Worm (Caenorhabditis elegans) whole organism, late embryonic: ENCODE results near the gene Y59H11AM.1.

ENCODE experiments used
- C08G9.2 ChIP-seq: sonication (generic microtip); optimal IDR thresholded peaks from 2 replicates; lab custom pipeline; 2016; ENCODE audit warnings: mild to moderate bottlenecking, missing genetic modification characterization, moderate library complexity, missing compliant biosample characterization
- F13H6.1 ChIP-seq: sonication (generic microtip); optimal IDR thresholded peaks from 2 replicates; lab custom pipeline; 2016; ENCODE audit warnings: missing genetic modification characterization, missing compliant biosample characterization
- K02D7.2 ChIP-seq: sonication (generic microtip); optimal IDR thresholded peaks from 2 replicates; lab custom pipeline; 2017; ENCODE audit warnings: mild to moderate bottlenecking, missing genetic modification characterization, missing compliant biosample characterization
- K09A11.1 ChIP-seq: sonication (generic microtip); optimal IDR thresholded peaks from 2 replicates; lab custom pipeline; 2017; ENCODE audit warnings: antibody characterized with exemption, mild to moderate bottlenecking, missing genetic modification characterization, missing compliant biosample characterization; ENCODE audit not compliant: insufficient read depth
- ama-1 ChIP-seq: fragments of 150-350 bp; optimal IDR thresholded peaks from 2 replicates; lab custom pipeline; 2014
- ceh-14 ChIP-seq: sonication (generic microtip); optimal IDR thresholded peaks from 2 replicates; lab custom pipeline; 2016; ENCODE audit warnings: missing genotype, missing genetic modification characterization, missing compliant biosample characterization
- ceh-18 ChIP-seq: sonication (generic microtip); optimal IDR thresholded peaks from 2 replicates; lab custom pipeline; 2016; ENCODE audit warnings: missing genetic modification characterization, missing compliant biosample characterization
- ceh-19 ChIP-seq: fragments of 200-800 bp; sonication (Bioruptor generic); optimal IDR thresholded peaks from 2 replicates; lab custom pipeline; 2018; ENCODE audit warnings: mild to moderate bottlenecking, missing genetic modification characterization, missing compliant biosample characterization
- ceh-2 ChIP-seq: sonication (generic microtip); optimal IDR thresholded peaks from 2 replicates; lab custom pipeline; 2016; ENCODE audit warnings: missing genotype, missing genetic modification characterization, missing compliant biosample characterization
- ceh-22 ChIP-seq: sonication (generic microtip); optimal IDR thresholded peaks from 2 replicates; lab custom pipeline; 2017; ENCODE audit warnings: missing biosample characterization, missing genetic modification characterization
- ceh-30 ChIP-seq: fragments of 150-350 bp; optimal IDR thresholded peaks from 2 replicates; lab custom pipeline; 2014; ENCODE audit warnings: missing biosample characterization, missing genetic modification characterization
- ceh-48 ChIP-seq: sonication (generic microtip); optimal IDR thresholded peaks from 2 replicates; lab custom pipeline; 2016; ENCODE audit warnings: missing genetic modification characterization, inconsistent platforms, missing compliant biosample characterization
- ceh-6 ChIP-seq: fragments of 200-800 bp; sonication (Bioruptor generic); optimal IDR thresholded peaks from 2 replicates; lab custom pipeline; 2018; ENCODE audit warnings: mild to moderate bottlenecking, missing genetic modification characterization, missing compliant biosample characterization
- che-1 ChIP-seq: sonication (generic microtip); optimal IDR thresholded peaks from 2 replicates; lab custom pipeline; 2016; ENCODE audit warnings: mild to moderate bottlenecking, missing genetic modification characterization, missing compliant biosample characterization
- eyg-1 ChIP-seq: sonication (generic microtip); optimal IDR thresholded peaks from 2 replicates; lab custom pipeline; 2016; ENCODE audit warnings: missing genotype, missing genetic modification characterization, missing compliant biosample characterization
- fkh-6 ChIP-seq: sonication (generic microtip); optimal IDR thresholded peaks from 2 replicates; lab custom pipeline; 2016; ENCODE audit warnings: missing genetic modification characterization, missing compliant biosample characterization
- gmeb-2 ChIP-seq: sonication (generic microtip); optimal IDR thresholded peaks from 2 replicates; lab custom pipeline; 2016; ENCODE audit warnings: missing genetic modification characterization, inconsistent platforms, missing compliant biosample characterization
- hlh-13 ChIP-seq: fragments of 200-800 bp; sonication (Bioruptor generic); optimal IDR thresholded peaks from 2 replicates; lab custom pipeline; 2018; ENCODE audit warnings: mild to moderate bottlenecking, missing genetic modification characterization, missing compliant biosample characterization
- hlh-15 ChIP-seq: sonication (generic microtip); optimal IDR thresholded peaks from 2 replicates; lab custom pipeline; 2016; ENCODE audit warnings: missing genetic modification characterization, missing compliant biosample characterization
- hlh-30 ChIP-seq: sonication (generic microtip); optimal IDR thresholded peaks from 2 replicates; lab custom pipeline; 2017; ENCODE audit warnings: antibody characterized with exemption, missing genetic modification characterization, missing compliant biosample characterization; ENCODE audit not compliant: insufficient read depth
- lim-6 ChIP-seq: sonication (generic microtip); optimal IDR thresholded peaks from 2 replicates; lab custom pipeline; 2016; ENCODE audit warnings: missing genetic modification characterization, missing compliant biosample characterization
- lin-11 ChIP-seq: fragments of 200-800 bp; sonication (Bioruptor generic); optimal IDR thresholded peaks from 2 replicates; lab custom pipeline; 2018; ENCODE audit warnings: mild to moderate bottlenecking, missing genetic modification characterization, missing compliant biosample characterization
- mec-3 ChIP-seq: sonication (generic microtip); optimal IDR thresholded peaks from 2 replicates; lab custom pipeline; 2016; ENCODE audit warnings: borderline replicate concordance, missing genetic modification characterization, missing compliant biosample characterization
- nfya-1 ChIP-seq: sonication (generic microtip); optimal IDR thresholded peaks from 2 replicates; lab custom pipeline; 2017; ENCODE audit warnings: missing genetic modification characterization, mild to moderate bottlenecking, missing compliant biosample characterization, antibody characterized with exemption, moderate library complexity
- npax-4 ChIP-seq: sonication (generic microtip); optimal IDR thresholded peaks from 2 replicates; lab custom pipeline; 2016; ENCODE audit warnings: missing genetic modification characterization, missing compliant biosample characterization
- odd-2 ChIP-seq: sonication (generic microtip); optimal IDR thresholded peaks from 2 replicates; lab custom pipeline; 2017; ENCODE audit warnings: antibody characterized with exemption, mild to moderate bottlenecking, missing genetic modification characterization, missing compliant biosample characterization
- pax-1 ChIP-seq: fragments of 150-350 bp; optimal IDR thresholded peaks from 2 replicates; lab custom pipeline; 2014; ENCODE audit warnings: missing biosample characterization, missing genetic modification characterization
- pha-4 ChIP-seq: fragments of 150-350 bp; optimal IDR thresholded peaks from 2 replicates; lab custom pipeline; 2018; ENCODE audit warnings: missing biosample characterization, missing genetic modification reagents, missing genetic modification characterization
- rnt-1 ChIP-seq: sonication (generic microtip); optimal IDR thresholded peaks from 2 replicates; lab custom pipeline; 2016; ENCODE audit warnings: missing genetic modification characterization, missing compliant biosample characterization
- syd-9 ChIP-seq: sonication (generic microtip); optimal IDR thresholded peaks from 2 replicates; lab custom pipeline; 2016; ENCODE audit warnings: mild to moderate bottlenecking, missing genetic modification characterization, moderate library complexity, missing compliant biosample characterization
- tbx-2 ChIP-seq: sonication (generic microtip); optimal IDR thresholded peaks from 2 replicates; lab custom pipeline; 2016; ENCODE audit warnings: missing genetic modification characterization, missing compliant biosample characterization
- unc-42 ChIP-seq: sonication (generic microtip); optimal IDR thresholded peaks from 2 replicates; lab custom pipeline; 2016; ENCODE audit warnings: missing genotype, missing genetic modification characterization, missing compliant biosample characterization
- unc-55 ChIP-seq: sonication (generic microtip); optimal IDR thresholded peaks from 2 replicates; lab custom pipeline; 2017; ENCODE audit warnings: missing biosample characterization, missing genetic modification reagents, missing genetic modification characterization

Y59H11AM.1 gene

DNA sequence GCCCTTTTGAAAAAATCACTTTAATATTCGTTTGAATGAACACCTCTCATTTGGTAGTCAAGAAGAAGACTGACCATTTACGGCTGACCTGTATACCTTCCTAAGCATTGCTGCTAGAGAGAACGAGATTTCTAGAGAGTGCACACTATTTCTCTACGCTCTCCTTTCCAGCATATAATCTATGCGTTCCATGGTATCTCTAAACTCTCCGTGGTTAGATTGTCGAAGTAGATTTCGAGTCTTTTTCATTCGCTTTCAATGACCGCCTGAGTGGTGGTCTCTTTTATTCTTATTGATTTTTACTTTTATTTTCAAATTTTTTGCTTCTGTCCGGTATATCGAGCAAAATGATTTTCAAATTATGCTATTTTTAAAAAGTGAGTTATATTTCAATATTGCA is 26.3 kb downstream of the Y59H11AM.1 start:
- TF ChIP-seq nfya-1 (tag; lab: Kevin White, UChicago) (peak; percentile 44), ceh-19 (GFP tag; lab: Kevin White, UChicago) (no peak), ceh-48 (peak; percentile 19), lim-6 (tag; lab: Kevin White, UChicago) (no peak), rnt-1 (no peak), hlh-15 (tag; lab: Kevin White, UChicago) (no peak)

ce11 chrIV:8600712-8601330 is 29.6 kb downstream of the Y59H11AM.1 start, which contains the start of gene Y59H11AR.4:
Y59H11AR.4 (minus strand) TSS chrIV:8600762.
- TF ChIP-seq fkh-6 (tag; lab: Kevin White, UChicago): no peak

DNA sequence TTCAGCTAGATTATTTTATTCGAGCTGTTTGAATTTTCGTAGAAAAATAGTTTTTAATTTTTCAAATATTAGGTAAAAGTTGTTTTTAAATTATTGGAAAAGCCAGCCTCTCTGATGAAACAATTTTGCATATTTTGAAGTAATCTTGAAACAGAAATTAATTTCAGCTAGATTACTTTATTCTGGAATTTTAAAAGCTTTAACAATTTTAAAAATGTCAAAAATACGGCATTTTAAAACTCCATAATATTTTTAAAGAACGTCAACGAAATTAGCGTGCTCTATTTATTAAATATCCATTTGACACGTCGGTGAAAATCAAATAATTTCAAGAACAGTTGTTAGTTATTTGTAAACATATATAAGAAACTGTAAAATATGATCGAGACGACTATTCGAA is 31.6 kb downstream of the Y59H11AM.1 start, which contains the start of gene Y59H11AR.10:
Y59H11AR.10 (plus strand) TSS at position 301 of the 400 bp plus-strand sequence.
- no peak for TF ChIP-seq che-1 (tag; lab: Kevin White, UChicago)
- TF ChIP-seq mec-3 (tag; lab: Kevin White, UChicago): no peak
- TF ChIP-seq ceh-48: no peak
- no peak for TF ChIP-seq hlh-13 (GFP tag; lab: Kevin White, UChicago)
- no peak for TF ChIP-seq odd-2 (tag; lab: Kevin White, UChicago)
- no peak for TF ChIP-seq ceh-22 (tag; lab: Kevin White, UChicago)
- TF ChIP-seq npax-4 (tag; lab: Kevin White, UChicago): no peak
- TF ChIP-seq ceh-14 (tag; lab: Kevin White, UChicago): no peak
- TF ChIP-seq ceh-30 (tag; lab: Kevin White, UChicago): no peak
- no peak for TF ChIP-seq unc-42 (tag; lab: Kevin White, UChicago)

DNA sequence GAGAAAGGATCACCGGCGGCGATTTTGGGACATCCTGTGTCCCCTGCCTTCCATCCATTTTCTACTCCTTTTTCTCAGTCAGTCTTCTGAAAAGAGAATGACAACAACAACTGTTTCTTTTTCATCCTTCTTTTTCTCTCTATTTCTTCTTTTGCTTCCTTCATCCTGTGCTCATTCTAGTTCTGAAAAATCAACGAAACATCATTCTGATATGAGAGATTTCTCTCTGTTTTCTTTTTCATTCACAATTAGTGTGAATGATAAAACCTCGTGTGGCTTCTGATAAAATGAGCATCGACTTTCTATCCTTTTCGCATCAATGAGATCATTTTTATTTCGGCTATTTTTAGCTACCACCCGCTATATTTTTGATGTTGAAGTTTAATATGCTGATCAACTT is 34.0 kb downstream of the Y59H11AM.1 start:
- no peak for TF ChIP-seq hlh-30 (tag; lab: Kevin White, UChicago)
- peak; percentile 16 for TF ChIP-seq unc-55 (GFP tag; lab: Kevin White, UChicago)
- peak; percentile 63 for TF ChIP-seq ceh-18 (tag; lab: Kevin White, UChicago)

ce11 chrIV:8608204-8608603 is 37.0 kb downstream of the Y59H11AM.1 start:
- no peak for TF ChIP-seq pha-4
- no peak for TF ChIP-seq F13H6.1
- no peak for TF ChIP-seq pax-1 (tag; lab: Kevin White, UChicago)
- no peak for TF ChIP-seq C08G9.2 (tag; lab: Kevin White, UChicago)
- no peak for TF ChIP-seq rnt-1
- no peak for TF ChIP-seq hlh-15 (tag; lab: Kevin White, UChicago)

DNA sequence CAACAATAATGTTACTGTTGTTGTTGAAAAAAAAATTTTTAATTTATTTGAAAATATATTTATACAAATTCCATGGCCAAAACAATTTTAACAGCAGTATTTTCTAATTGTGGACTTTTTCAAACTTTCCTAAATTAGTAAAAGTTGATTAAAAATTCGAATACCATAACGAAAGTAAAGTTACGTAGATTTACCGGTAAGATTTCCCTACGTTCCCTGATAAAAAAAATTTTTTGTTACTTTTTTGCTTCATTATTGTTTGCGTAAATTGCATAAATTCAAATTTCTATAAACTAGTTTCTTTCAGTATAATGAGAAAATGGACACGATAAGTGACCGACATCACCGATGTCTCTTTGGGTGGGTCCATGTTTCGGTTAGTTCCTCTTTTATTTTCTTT is 37.7 kb downstream of the Y59H11AM.1 start, which contains the start of gene F42A9.6:
F42A9.6 (plus strand) TSS at position 301 of the 400 bp plus-strand sequence.
- TF ChIP-seq syd-9 (tag; lab: Kevin White, UChicago) (no peak), mec-3 (tag; lab: Kevin White, UChicago) (no peak), rnt-1 (no peak), tbx-2 (tag; lab: Kevin White, UChicago) (no peak), hlh-30 (tag; lab: Kevin White, UChicago) (no peak), ama-1 (lab: Kevin White, UChicago) (no peak), eyg-1 (tag; lab: Kevin White, UChicago) (no peak), ceh-22 (tag; lab: Kevin White, UChicago) (no peak), K09A11.1 (no peak), ceh-6 (GFP tag; lab: Kevin White, UChicago) (no peak), gmeb-2 (tag; lab: Kevin White, UChicago) (no peak), lin-11 (no peak), ceh-2 (tag; lab: Kevin White, UChicago) (no peak), C08G9.2 (tag; lab: Kevin White, UChicago) (no peak), K02D7.2 (no peak), npax-4 (tag; lab: Kevin White, UChicago) (no peak)
